Fruit fly (Drosophila melanogaster): Measurements from ENCODE around the gene CG33783.

DNA sequence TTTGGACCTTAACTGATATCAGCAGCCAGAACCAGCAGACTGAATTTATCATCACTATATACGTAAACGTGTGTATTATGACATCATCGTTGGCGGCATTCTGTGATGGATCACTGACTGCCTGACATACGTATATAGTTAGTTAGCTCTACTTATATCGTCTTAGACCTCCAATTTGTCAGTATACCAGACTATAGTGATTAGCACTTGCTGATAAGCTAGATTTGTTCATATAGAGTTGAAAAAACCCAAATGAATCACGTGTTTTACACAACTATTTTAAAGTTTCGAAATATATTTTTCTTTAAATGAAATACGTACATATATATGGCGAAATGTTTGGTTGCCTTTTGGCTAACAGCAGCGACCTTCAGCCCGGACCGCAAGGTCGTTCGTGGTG lies 29.2 kb downstream of the CG33783 start:
- TF ChIP-seq tai (GFP tag; optimal IDR thresholded peaks at IDR 0.05) (no peak), brk (GFP tag; optimal IDR thresholded peaks at IDR 0.05) (no peak), psq (GFP tag; optimal IDR thresholded peaks at IDR 0.05) (no peak), Rel (GFP tag; optimal IDR thresholded peaks at IDR 0.05) (no peak), Rel (tag; optimal IDR thresholded peaks at IDR 0.05) (no peak), Jra (GFP tag; optimal IDR thresholded peaks at IDR 0.05) (no peak), usp (GFP tag; optimal IDR thresholded peaks at IDR 0.05) (no peak), Hnf4 (GFP tag; optimal IDR thresholded peaks at IDR 0.05) (no peak)

Measured in whole organism, wandering third instar larva.